Fruit fly (Drosophila melanogaster) whole organism, embryonic: Measurements from ENCODE around the gene Cow.

ENCODE experiments used
- CG10267 ChIP-seq: fragments of 200-800 bp; sonication (Bioruptor generic); optimal IDR thresholded peaks from 2 replicates; lab custom pipeline; 2018; ENCODE audit warnings: missing biosample characterization, mild to moderate bottlenecking, missing genetic modification characterization, moderate library complexity
- CG14014 ChIP-seq: fragments of 200-800 bp; sonication (Bioruptor generic); IDR thresholded peaks from 2 replicates; pipeline ENCODE4 v1.3.6; 2022; ENCODE audit warnings: missing biosample characterization, missing genetic modification characterization
- CG14050 ChIP-seq: fragments of 200-800 bp; sonication (Bioruptor generic); IDR thresholded peaks from 3 replicates; pipeline ENCODE4 v1.3.6; 2022; ENCODE audit warnings: missing biosample characterization, missing genetic modification characterization
- E2f2 ChIP-seq: fragments of 200-800 bp; sonication (Bioruptor generic); IDR thresholded peaks from 2 replicates; pipeline ENCODE4 v1.3.6; 2022; ENCODE audit warnings: missing biosample characterization, missing genetic modification characterization
- exex ChIP-seq: fragments of 200-800 bp; sonication (Bioruptor generic); optimal IDR thresholded peaks from 4 replicates; lab custom pipeline; 2018; ENCODE audit warnings: missing biosample characterization, mild to moderate bottlenecking, missing genetic modification characterization, moderate library complexity
- insv ChIP-seq, 2 experiments: fragments of 200-800 bp; sonication (Bioruptor generic); optimal IDR thresholded peaks; 3 replicates each; lab custom pipeline; 2016 to 2018; ENCODE audit warnings: missing biosample characterization in 2 of 2, missing genetic modification characterization in 2 of 2
- mld ChIP-seq: fragments of 200-800 bp; sonication (Bioruptor generic); IDR thresholded peaks from 3 replicates; pipeline ENCODE4 v1.3.6; 2022; ENCODE audit warnings: missing biosample characterization, missing genetic modification characterization; ENCODE audit not compliant: partially characterized antibody
- scrt ChIP-seq: fragments of 200-800 bp; sonication (Bioruptor generic); optimal IDR thresholded peaks from 2 replicates; lab custom pipeline; 2018; ENCODE audit warnings: missing biosample characterization, mild to moderate bottlenecking, missing genetic modification characterization, moderate library complexity

DNA sequence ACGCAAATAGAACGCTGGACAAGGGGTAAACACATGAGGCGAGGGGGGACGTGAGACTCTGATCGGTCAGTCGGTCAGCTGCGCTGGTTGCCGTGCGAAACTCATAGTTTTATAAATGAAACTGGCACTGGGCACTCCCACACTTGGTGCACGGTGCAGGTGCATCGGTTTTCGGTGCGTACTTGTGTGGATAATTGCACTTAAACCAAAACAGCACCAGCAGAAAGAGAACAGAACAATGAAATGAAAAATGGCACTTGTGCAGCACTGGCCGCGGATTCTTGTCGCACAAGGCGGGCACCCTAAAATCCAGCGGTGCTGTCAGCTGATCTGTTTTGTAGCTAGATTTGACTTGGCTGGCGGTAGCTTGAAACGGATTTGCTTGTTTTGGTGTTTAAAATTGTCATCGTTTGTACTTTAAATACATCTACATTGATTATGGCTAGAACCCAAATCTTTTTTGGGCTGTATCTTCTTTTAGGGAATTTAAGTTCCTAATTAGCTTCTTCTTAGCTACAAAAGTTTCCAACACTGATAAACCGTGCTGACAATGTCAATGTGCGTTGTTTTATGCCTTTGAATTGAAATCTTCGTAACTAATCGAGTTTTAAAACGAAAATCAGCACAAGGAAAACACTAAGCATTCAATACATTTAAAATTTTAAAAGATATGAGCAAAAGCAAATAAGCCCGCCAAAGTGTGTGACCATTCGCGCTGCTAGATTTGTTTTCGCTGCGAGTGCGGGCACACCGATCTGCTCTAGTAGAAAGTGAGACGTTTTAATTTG is 5.3 kb upstream of the Cow start, which contains the start of the genes Rassf and CenB1A:
- TF ChIP-seq scrt (GFP tag; lab: Kevin White, UChicago) (no peak), CG14050 (GFP tag; lab: Robert Waterston, UW) (no peak), mld (no peak), insv (GFP tag; optimal IDR thresholded peaks at IDR 0.05; lab: Kevin White, UChicago) (no peak), CG14014 (no peak; the same call in 1 of the 2 replicates), exex (tag; lab: Kevin White, UChicago) (no peak), E2f2 (GFP tag; lab: Robert Waterston, UW) (peak; percentile 86), CG10267 (tag; lab: Kevin White, UChicago) (peak; percentile 90)
